Worm (Caenorhabditis elegans) whole organism, L1 larva: Measurements from ENCODE around the gene adah-1.

ENCODE experiments used
- C34B4.2 ChIP-seq: sonication (generic microtip); optimal IDR thresholded peaks from 2 replicates; lab custom pipeline; 2017; ENCODE audit warnings: mild to moderate bottlenecking, missing genetic modification characterization, missing compliant biosample characterization
- F16B12.6 ChIP-seq: fragments of 150-350 bp; optimal IDR thresholded peaks from 2 replicates; lab custom pipeline; 2014; ENCODE audit warnings: missing biosample characterization, missing genetic modification characterization
- Y116A8C.19 ChIP-seq: sonication (generic microtip); optimal IDR thresholded peaks from 2 replicates; lab custom pipeline; 2016; ENCODE audit warnings: missing compliant biosample characterization, missing genetic modification characterization, borderline replicate concordance
- alr-1 ChIP-seq: fragments of 200-800 bp; sonication (Bioruptor generic); optimal IDR thresholded peaks from 2 replicates; lab custom pipeline; 2018; ENCODE audit warnings: borderline replicate concordance, mild to moderate bottlenecking, missing genetic modification characterization, missing compliant biosample characterization
- ama-1 ChIP-seq: fragments of 150-350 bp; optimal IDR thresholded peaks from 2 replicates; lab custom pipeline; 2014
- ceh-63 ChIP-seq: fragments of 200-800 bp; sonication (Bioruptor generic); optimal IDR thresholded peaks from 2 replicates; lab custom pipeline; 2018; ENCODE audit warnings: mild to moderate bottlenecking, missing genetic modification characterization, missing compliant biosample characterization
- ceh-8 ChIP-seq: fragments of 200-800 bp; sonication (Bioruptor generic); optimal IDR thresholded peaks from 2 replicates; lab custom pipeline; 2018; ENCODE audit warnings: mild to moderate bottlenecking, missing genetic modification characterization, moderate library complexity, missing compliant biosample characterization
- ceh-82 ChIP-seq, 3 experiments: fragments of 150-350 bp in 1 of 3; sonication (generic microtip) in 2 of 3; optimal IDR thresholded peaks; 2 replicates each; lab custom pipeline; 2014 to 2017; ENCODE audit warnings: missing biosample characterization in 3 of 3, missing genetic modification characterization in 3 of 3
- ceh-90 ChIP-seq: sonication (generic microtip); optimal IDR thresholded peaks from 2 replicates; lab custom pipeline; 2016; ENCODE audit warnings: missing genetic modification characterization, missing compliant biosample characterization
- ces-1 ChIP-seq: fragments of 150-350 bp; optimal IDR thresholded peaks from 2 replicates; lab custom pipeline; 2014; ENCODE audit warnings: missing biosample characterization, missing genetic modification reagents, missing genetic modification characterization
- dpl-1 ChIP-seq, 3 experiments: fragments of 150-350 bp in 2 of 3; sonication (generic microtip) in 1 of 3; optimal IDR thresholded peaks; 2 replicates each; lab custom pipeline; 2014 to 2017; ENCODE audit warnings: missing biosample characterization in 3 of 3, missing genetic modification characterization in 3 of 3, missing genetic modification reagents in 3 of 3
- dsc-1 ChIP-seq: sonication (generic microtip); optimal IDR thresholded peaks from 2 replicates; lab custom pipeline; 2016; ENCODE audit warnings: mild to moderate bottlenecking, missing genetic modification characterization, missing compliant biosample characterization
- efl-1 ChIP-seq, 4 experiments: fragments of 150-350 bp; optimal IDR thresholded peaks in 3 of 4; peaks in 1 of 4; 1 replicate in 1 of 4; 2 replicates in 3 of 4; lab custom pipeline; 2014; ENCODE audit warnings: missing biosample characterization in 2 of 4, missing genetic modification characterization in 2 of 4, missing genetic modification reagents in 2 of 4
- egl-13 ChIP-seq: sonication (generic microtip); optimal IDR thresholded peaks from 2 replicates; lab custom pipeline; 2016; ENCODE audit warnings: missing genotype, missing genetic modification reagents, missing genetic modification characterization, missing compliant biosample characterization
- elt-2 ChIP-seq: sonication (generic microtip); optimal IDR thresholded peaks from 2 replicates; lab custom pipeline; 2016; ENCODE audit warnings: missing genetic modification characterization, mild to moderate bottlenecking, inconsistent platforms, missing compliant biosample characterization, missing genetic modification reagents
- elt-3 ChIP-seq, 6 experiments: fragments of 150-350 bp in 1 of 6; sonication (generic microtip); optimal IDR thresholded peaks; 2 replicates each; lab custom pipeline; 2017 to 2018; ENCODE audit warnings: missing biosample characterization in 6 of 6, missing genetic modification characterization in 6 of 6, inconsistent platforms in 1 of 6
- fkh-10 ChIP-seq: sonication (generic microtip); optimal IDR thresholded peaks from 2 replicates; lab custom pipeline; 2017; ENCODE audit warnings: missing biosample characterization, missing genetic modification reagents, missing genetic modification characterization
- fkh-4 ChIP-seq: sonication (generic microtip); optimal IDR thresholded peaks from 2 replicates; lab custom pipeline; 2016; ENCODE audit warnings: missing compliant biosample characterization, missing genetic modification characterization, borderline replicate concordance
- fkh-8 ChIP-seq: sonication (generic microtip); optimal IDR thresholded peaks from 2 replicates; lab custom pipeline; 2016; ENCODE audit warnings: mild to moderate bottlenecking, missing genetic modification characterization, missing compliant biosample characterization
- fos-1 ChIP-seq: fragments of 150-350 bp; optimal IDR thresholded peaks from 2 replicates; lab custom pipeline; 2014; ENCODE audit warnings: missing biosample characterization, missing genetic modification characterization
- grh-1 ChIP-seq: fragments of 200-800 bp; sonication (Bioruptor generic); IDR thresholded peaks from 2 replicates; pipeline ENCODE4 v1.3.6; 2022; ENCODE audit warnings: missing genetic modification reagents, missing genetic modification characterization, missing compliant biosample characterization
- hpl-2 ChIP-seq: fragments of 150-350 bp; optimal IDR thresholded peaks from 2 replicates; lab custom pipeline; 2014; ENCODE audit warnings: missing biosample characterization, missing genetic modification reagents, missing genetic modification characterization
- isw-1 ChIP-seq: fragments of 200-800 bp; sonication (Bioruptor generic); IDR thresholded peaks from 2 replicates; pipeline ENCODE4 v1.3.6; 2022; ENCODE audit warnings: missing genetic modification characterization, missing compliant biosample characterization
- lin-13 ChIP-seq: fragments of 150-350 bp; optimal IDR thresholded peaks from 2 replicates; lab custom pipeline; 2014; ENCODE audit warnings: missing biosample characterization, missing genetic modification reagents, missing genetic modification characterization
- lin-15B ChIP-seq: fragments of 150-350 bp; sonication (generic microtip); optimal IDR thresholded peaks from 3 replicates; lab custom pipeline; 2014; ENCODE audit warnings: missing biosample characterization, missing genetic modification characterization
- lin-35 ChIP-seq, 2 experiments: fragments of 150-350 bp; optimal IDR thresholded peaks; 2 replicates each; lab custom pipeline; 2014; ENCODE audit warnings: missing biosample characterization in 2 of 2, missing genetic modification characterization in 2 of 2, missing genetic modification reagents in 2 of 2
- lin-39 ChIP-seq: fragments of 150-350 bp; optimal IDR thresholded peaks from 2 replicates; lab custom pipeline; 2014; ENCODE audit warnings: missing biosample characterization, missing genetic modification reagents, missing genetic modification characterization
- lir-3 ChIP-seq: sonication (generic microtip); optimal IDR thresholded peaks from 2 replicates; lab custom pipeline; 2016; ENCODE audit warnings: mild to moderate bottlenecking, missing genetic modification characterization, moderate library complexity, missing compliant biosample characterization; ENCODE audit not compliant: poor library complexity
- lsy-2 ChIP-seq, 2 experiments: fragments of 150-350 bp; optimal IDR thresholded peaks; 2 replicates each; lab custom pipeline; 2014; ENCODE audit warnings: missing biosample characterization in 2 of 2, missing genetic modification characterization in 2 of 2
- nhr-11 ChIP-seq: fragments of 150-350 bp; optimal IDR thresholded peaks from 2 replicates; lab custom pipeline; 2014; ENCODE audit warnings: missing biosample characterization, missing genetic modification characterization
- nhr-237 ChIP-seq: fragments of 150-350 bp; optimal IDR thresholded peaks from 2 replicates; lab custom pipeline; 2014; ENCODE audit warnings: missing biosample characterization, missing genetic modification characterization
- nhr-28 ChIP-seq: fragments of 150-350 bp; optimal IDR thresholded peaks from 2 replicates; lab custom pipeline; 2014; ENCODE audit warnings: missing biosample characterization, missing genetic modification characterization
- nhr-47 ChIP-seq: sonication (generic microtip); optimal IDR thresholded peaks from 2 replicates; lab custom pipeline; 2016; ENCODE audit warnings: mild to moderate bottlenecking, missing genetic modification characterization, moderate library complexity, missing compliant biosample characterization
- nhr-77 ChIP-seq: fragments of 150-350 bp; optimal IDR thresholded peaks from 2 replicates; lab custom pipeline; 2014; ENCODE audit warnings: missing biosample characterization, missing genetic modification characterization
- nhr-90 ChIP-seq: sonication (generic microtip); optimal IDR thresholded peaks from 2 replicates; lab custom pipeline; 2016; ENCODE audit warnings: mild to moderate bottlenecking, missing genetic modification characterization, missing compliant biosample characterization; ENCODE audit not compliant: poor library complexity
- pag-3 ChIP-seq: sonication (generic microtip); optimal IDR thresholded peaks from 2 replicates; lab custom pipeline; 2017; ENCODE audit warnings: missing genetic modification characterization, mild to moderate bottlenecking, missing compliant biosample characterization, antibody characterized with exemption, borderline replicate concordance; ENCODE audit not compliant: insufficient read depth
- pax-3 ChIP-seq: fragments of 200-800 bp; sonication (Bioruptor generic); optimal IDR thresholded peaks from 2 replicates; lab custom pipeline; 2018; ENCODE audit warnings: mild to moderate bottlenecking, missing genetic modification characterization, moderate library complexity, missing compliant biosample characterization
- skn-1 ChIP-seq: fragments of 150-350 bp; optimal IDR thresholded peaks from 2 replicates; lab custom pipeline; 2014; ENCODE audit warnings: missing biosample characterization, missing genetic modification characterization
- snpc-4 ChIP-seq: fragments of 150-350 bp; optimal IDR thresholded peaks from 2 replicates; lab custom pipeline; 2014; ENCODE audit warnings: missing biosample characterization, missing genetic modification characterization
- snu-23 ChIP-seq: sonication (generic microtip); optimal IDR thresholded peaks from 2 replicates; lab custom pipeline; 2016; ENCODE audit warnings: missing genetic modification characterization, missing compliant biosample characterization
- swsn-7 ChIP-seq: sonication (generic microtip); optimal IDR thresholded peaks from 2 replicates; lab custom pipeline; 2016; ENCODE audit warnings: missing genetic modification characterization, missing compliant biosample characterization
- tbx-2 ChIP-seq: sonication (generic microtip); optimal IDR thresholded peaks from 2 replicates; lab custom pipeline; 2016; ENCODE audit warnings: missing genetic modification characterization, missing compliant biosample characterization
- unc-98 ChIP-seq: fragments of 200-800 bp; sonication (Bioruptor generic); IDR thresholded peaks from 2 replicates; pipeline ENCODE4 v1.3.6; 2022; ENCODE audit warnings: missing genetic modification characterization, missing compliant biosample characterization
- zag-1 ChIP-seq: fragments of 150-350 bp; optimal IDR thresholded peaks from 2 replicates; lab custom pipeline; 2014; ENCODE audit warnings: missing biosample characterization, missing genetic modification characterization
- ztf-11 ChIP-seq, 2 experiments: sonication (generic microtip); optimal IDR thresholded peaks; 2 replicates each; lab custom pipeline; 2016 to 2017; ENCODE audit warnings: missing genetic modification characterization in 2 of 2, missing biosample characterization in 1 of 2, missing compliant biosample characterization in 1 of 2
- ztf-4 ChIP-seq: fragments of 150-350 bp; optimal IDR thresholded peaks from 2 replicates; lab custom pipeline; 2014; ENCODE audit warnings: missing biosample characterization, missing genetic modification characterization

Gene adah-1

DNA sequence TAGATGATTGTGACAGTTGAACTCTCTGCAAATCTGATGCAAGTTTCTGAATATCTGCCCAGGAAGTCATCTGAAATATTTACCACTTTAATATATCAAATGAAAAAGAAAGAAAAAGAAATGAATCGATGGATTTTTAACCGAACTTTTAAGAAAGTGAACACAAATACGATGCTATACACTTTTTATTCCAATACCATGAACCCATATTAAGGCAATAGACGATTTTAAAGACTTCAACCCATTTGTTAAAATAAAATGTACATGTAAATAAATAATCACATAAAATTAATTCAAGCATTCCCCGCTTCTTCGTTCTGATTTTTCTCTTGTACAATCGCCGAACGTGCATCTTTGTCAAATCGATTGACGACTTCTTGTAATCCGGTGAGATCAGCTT is 12.8 kb downstream of the adah-1 start, which contains the start of gene ufl-1:
Gene ufl-1 (minus strand): TSS at position 70 of the 400 bp plus-strand sequence.
- TF ChIP-seq nhr-11 (tag; lab: Kevin White, UChicago): no peak
- no peak for TF ChIP-seq efl-1 (optimal IDR thresholded peaks at IDR 0.05; lab: Kevin White, UChicago)
- TF ChIP-seq efl-1 (GFP tag; optimal IDR thresholded peaks at IDR 0.05 in 1 of 2; lab: Kevin White, UChicago): peak in 1 of 2 experiments; percentile 50
- TF ChIP-seq, all 84 proteins: peak for 1

ce11 chrIV:7039476-7040261 is 15.7 kb downstream of the adah-1 start, which contains the start of the genes cogc-2 and klp-18:
Gene cogc-2 (minus strand): TSS chrIV:7039580.
Gene klp-18 (plus strand): TSS chrIV:7040211.
- TF ChIP-seq Y116A8C.19 (tag; lab: Kevin White, UChicago) (no peak), isw-1 (GFP tag; lab: Robert Waterston, UW) (peak; percentile 73), nhr-11 (tag; lab: Kevin White, UChicago) (peak; percentile 7), snpc-4 (tag; lab: Kevin White, UChicago) (peak; percentile 80), ceh-90 (peak; percentile 12), nhr-90 (tag; lab: Kevin White, UChicago) (peak; percentile 85), fkh-4 (tag; lab: Kevin White, UChicago) (peak; percentile 9), C34B4.2 (no peak), nhr-77 (peak; percentile 68), lir-3 (tag; lab: Kevin White, UChicago) (peak; percentile 74), zag-1 (tag; lab: Kevin White, UChicago) (no peak), fkh-10 (GFP tag; lab: Kevin White, UChicago) (peak; percentile 51), dsc-1 (tag; lab: Kevin White, UChicago) (peak; percentile 85), lin-13 (peak; percentile 70), F16B12.6 (tag; lab: Kevin White, UChicago) (peak; percentile 50), snu-23 (GFP tag; lab: Kevin White, UChicago) (peak; percentile 91), ces-1 (GFP tag; lab: Kevin White, UChicago) (no peak), unc-98 (GFP tag; lab: Robert Waterston, UW) (no peak), lsy-2 (tag; optimal IDR thresholded peaks at IDR 0.05; lab: Kevin White, UChicago) (peak; percentile 87 to 91), alr-1 (no peak), lin-15B (tag; lab: Kevin White, UChicago) (peak; percentile 75), efl-1 (optimal IDR thresholded peaks at IDR 0.05; lab: Kevin White, UChicago) (peak; percentile 96 to 97), efl-1 (GFP tag; optimal IDR thresholded peaks at IDR 0.05 in 1 of 2; lab: Kevin White, UChicago) (peak; percentile 95 to 99), nhr-47 (peak; percentile 88), lin-35 (GFP tag; optimal IDR thresholded peaks at IDR 0.05; lab: Kevin White, UChicago) (peak; percentile 95 to 99), skn-1 (tag; lab: Kevin White, UChicago) (peak; percentile 95), egl-13 (peak; percentile 74), grh-1 (GFP tag; lab: Robert Waterston, UW) (peak; percentile 78), elt-3 (tag; optimal IDR thresholded peaks at IDR 0.05; lab: Kevin White, UChicago) (peak in 2 of 6 experiments; percentile 71 to 86), pag-3 (no peak), dpl-1 (GFP tag; optimal IDR thresholded peaks at IDR 0.05; lab: Kevin White, UChicago) (peak; percentile 91 to 96 (median 95)), ztf-11 (tag; optimal IDR thresholded peaks at IDR 0.05; lab: Kevin White, UChicago) (peak in 1 of 2 experiments; percentile 63), tbx-2 (tag; lab: Kevin White, UChicago) (peak; percentile 85), ama-1 (lab: Kevin White, UChicago) (no peak), swsn-7 (peak; percentile 83), nhr-237 (no peak), pax-3 (tag; lab: Kevin White, UChicago) (peak; percentile 32), hpl-2 (GFP tag; lab: Kevin White, UChicago) (peak; percentile 63), ceh-8 (GFP tag; lab: Kevin White, UChicago) (peak; percentile 45), fkh-8 (tag; lab: Kevin White, UChicago) (peak; percentile 67), fos-1 (tag; lab: Kevin White, UChicago) (peak; percentile 44), ceh-82 (tag; optimal IDR thresholded peaks at IDR 0.05; lab: Kevin White, UChicago) (peak; percentile 63 to 86 (median 75)), nhr-28 (tag; lab: Kevin White, UChicago) (no peak), ztf-4 (tag; lab: Kevin White, UChicago) (peak; percentile 62), elt-2 (tag; lab: Kevin White, UChicago) (peak; percentile 50), lin-39 (tag; lab: Kevin White, UChicago) (peak; percentile 75), ceh-63 (no peak)
